Worm (Caenorhabditis elegans) whole organism, early embryonic: ENCODE measurements around the gene tap-1.
A peak's percentile ranks its signal among the peaks of the same experiment; 100 is the strongest.

Experiments used
- B0310.2 ChIP-seq: sonication (generic microtip); optimal IDR thresholded peaks from 2 replicates; lab custom pipeline; 2016; ENCODE audit warnings: mild to moderate bottlenecking, missing genetic modification characterization, missing compliant biosample characterization
- F13C5.2 ChIP-seq: sonication (generic microtip); optimal IDR thresholded peaks from 2 replicates; lab custom pipeline; 2017; ENCODE audit warnings: mild to moderate bottlenecking, missing genetic modification characterization, inconsistent platforms, missing compliant biosample characterization
- aly-1 ChIP-seq: sonication (generic microtip); optimal IDR thresholded peaks from 2 replicates; lab custom pipeline; 2016; ENCODE audit warnings: missing genetic modification characterization, missing compliant biosample characterization
- ama-1 ChIP-seq: fragments of 150-350 bp; optimal IDR thresholded peaks from 2 replicates; lab custom pipeline; 2014
- ceh-13 ChIP-seq: fragments of 200-800 bp; sonication (Bioruptor generic); optimal IDR thresholded peaks from 2 replicates; lab custom pipeline; 2018; ENCODE audit warnings: mild to moderate bottlenecking, missing genetic modification characterization, missing compliant biosample characterization
- ceh-36 ChIP-seq: sonication (generic microtip); optimal IDR thresholded peaks from 2 replicates; lab custom pipeline; 2016; ENCODE audit warnings: missing genetic modification characterization, inconsistent platforms, missing compliant biosample characterization
- ets-7 ChIP-seq: sonication (generic microtip); optimal IDR thresholded peaks from 2 replicates; lab custom pipeline; 2016; ENCODE audit warnings: missing genotype, missing genetic modification characterization, missing compliant biosample characterization
- flt-1 ChIP-seq: fragments of 200-800 bp; sonication (Bioruptor generic); IDR thresholded peaks from 2 replicates; pipeline ENCODE4 v1.3.6; 2022; ENCODE audit warnings: missing genetic modification characterization, missing compliant biosample characterization
- hmbx-1 ChIP-seq: sonication (generic microtip); optimal IDR thresholded peaks from 2 replicates; lab custom pipeline; 2016; ENCODE audit warnings: mild to moderate bottlenecking, missing genetic modification characterization, missing compliant biosample characterization
- hmg-4 ChIP-seq: fragments of 200-800 bp; sonication (Bioruptor generic); optimal IDR thresholded peaks from 2 replicates; lab custom pipeline; 2018; ENCODE audit warnings: mild to moderate bottlenecking, missing genetic modification characterization, missing compliant biosample characterization
- hnd-1 ChIP-seq: sonication (generic microtip); optimal IDR thresholded peaks from 2 replicates; lab custom pipeline; 2016; ENCODE audit warnings: missing genetic modification characterization, missing compliant biosample characterization
- pes-1 ChIP-seq: fragments of 200-800 bp; sonication (Bioruptor generic); IDR thresholded peaks from 2 replicates; pipeline ENCODE4 v1.3.6; 2022; ENCODE audit warnings: missing genetic modification reagents, missing genetic modification characterization, missing compliant biosample characterization
- scrt-1 ChIP-seq: fragments of 200-800 bp; sonication (Bioruptor generic); IDR thresholded peaks from 2 replicates; pipeline ENCODE4 v1.3.6; 2022; ENCODE audit warnings: missing genetic modification characterization, missing compliant biosample characterization
- sea-1 ChIP-seq: fragments of 200-800 bp; sonication (Bioruptor generic); conservative IDR thresholded peaks from 2 replicates; pipeline ENCODE4 v1.3.6; 2022; ENCODE audit warnings: missing genetic modification characterization, missing compliant biosample characterization
- tbx-11 ChIP-seq: fragments of 200-800 bp; sonication (Bioruptor generic); IDR thresholded peaks from 2 replicates; pipeline ENCODE4 v1.3.6; 2022; ENCODE audit warnings: missing genetic modification characterization, missing compliant biosample characterization
- tbx-37 ChIP-seq: fragments of 200-800 bp; sonication (Bioruptor generic); conservative IDR thresholded peaks from 2 replicates; pipeline ENCODE4 v1.3.6; 2022; ENCODE audit warnings: missing genetic modification reagents, missing genetic modification characterization, missing compliant biosample characterization
- tra-4 ChIP-seq: sonication (generic microtip); optimal IDR thresholded peaks from 2 replicates; lab custom pipeline; 2017; ENCODE audit warnings: missing genetic modification characterization, missing compliant biosample characterization

Gene tap-1

ce11 chrX:14557936-14558554 lies 31.4 kb upstream of the tap-1 start, which contains the start of gene nhr-3:
nhr-3 (plus strand) TSS chrX:14558504.
- TF ChIP-seq F13C5.2 (tag; lab: Kevin White, UChicago) (no peak), sea-1 (GFP tag; lab: Robert Waterston, UW) (no peak), tbx-11 (no peak), ceh-13 (GFP tag; lab: Kevin White, UChicago) (no peak), aly-1 (tag; lab: Kevin White, UChicago) (no peak), flt-1 (GFP tag; lab: Robert Waterston, UW) (no peak), tbx-37 (GFP tag; lab: Robert Waterston, UW) (no peak), hmg-4 (GFP tag; lab: Kevin White, UChicago) (no peak), ama-1 (lab: Kevin White, UChicago) (no peak), ets-7 (no peak), hnd-1 (tag; lab: Kevin White, UChicago) (no peak)

- TF ChIP-seq pes-1 (GFP tag; lab: Robert Waterston, UW) = no peak
Measured at ce11 chrX:14559084-14559483, 30.3 kb upstream of the tap-1 start.

- TF ChIP-seq aly-1 (tag; lab: Kevin White, UChicago) (no peak), tbx-11 (no peak), pes-1 (GFP tag; lab: Robert Waterston, UW) (no peak), F13C5.2 (tag; lab: Kevin White, UChicago) (no peak), scrt-1 (GFP tag; lab: Robert Waterston, UW) (no peak), ets-7 (no peak), ama-1 (lab: Kevin White, UChicago) (no peak), tbx-37 (GFP tag; lab: Robert Waterston, UW) (no peak), flt-1 (GFP tag; lab: Robert Waterston, UW) (no peak), hnd-1 (tag; lab: Kevin White, UChicago) (no peak), sea-1 (GFP tag; lab: Robert Waterston, UW) (no peak), ceh-36 (tag; lab: Kevin White, UChicago) (no peak), hmbx-1 (tag; lab: Kevin White, UChicago) (no peak), B0310.2 (tag; lab: Kevin White, UChicago) (no peak)
Measured at ce11 chrX:14559519-14560296, 29.7 kb upstream of the tap-1 start.

ce11 chrX:14560297-14560680 lies 29.1 kb upstream of the tap-1 start:
- TF ChIP-seq ceh-36 (tag; lab: Kevin White, UChicago) = no peak
- peak; percentile 34 for TF ChIP-seq F13C5.2 (tag; lab: Kevin White, UChicago)

- TF ChIP-seq aly-1 (tag; lab: Kevin White, UChicago) (no peak), F13C5.2 (tag; lab: Kevin White, UChicago) (peak; percentile 12)
Measured at ce11 chrX:14561416-14561973, 27.9 kb upstream of the tap-1 start.

- no peak for TF ChIP-seq tbx-37 (GFP tag; lab: Robert Waterston, UW)
- TF ChIP-seq ceh-36 (tag; lab: Kevin White, UChicago) = no peak
- TF ChIP-seq tra-4 (tag; lab: Kevin White, UChicago) = no peak
- TF ChIP-seq sea-1 (GFP tag; lab: Robert Waterston, UW) = no peak
- no peak for TF ChIP-seq hmg-4 (GFP tag; lab: Kevin White, UChicago)
- TF ChIP-seq F13C5.2 (tag; lab: Kevin White, UChicago) = no peak
- no peak for TF ChIP-seq hnd-1 (tag; lab: Kevin White, UChicago)
- TF ChIP-seq B0310.2 (tag; lab: Kevin White, UChicago) = no peak
- TF ChIP-seq ceh-13 (GFP tag; lab: Kevin White, UChicago) = no peak
- no peak for TF ChIP-seq tbx-11
- TF ChIP-seq ets-7 = no peak
Measured at ce11 chrX:14562286-14563086, 26.9 kb upstream of the tap-1 start.

ce11 chrX:14563818-14564217 lies 25.6 kb upstream of the tap-1 start:
- no peak for TF ChIP-seq sea-1 (GFP tag; lab: Robert Waterston, UW)
- TF ChIP-seq hnd-1 (tag; lab: Kevin White, UChicago) = no peak
- TF ChIP-seq B0310.2 (tag; lab: Kevin White, UChicago) = no peak
- TF ChIP-seq tbx-11 = no peak
- TF ChIP-seq ceh-36 (tag; lab: Kevin White, UChicago) = no peak
- TF ChIP-seq flt-1 (GFP tag; lab: Robert Waterston, UW) = no peak
- TF ChIP-seq tbx-37 (GFP tag; lab: Robert Waterston, UW) = no peak
- no peak for TF ChIP-seq F13C5.2 (tag; lab: Kevin White, UChicago)
- TF ChIP-seq scrt-1 (GFP tag; lab: Robert Waterston, UW) = no peak
